Worm (Caenorhabditis elegans): ENCODE data around the gene K06H6.4.

ce11 chrV:599783-600182 lies 20.7 kb downstream of the K06H6.4 start:
- TF ChIP-seq nhr-76 (tag; optimal IDR thresholded peaks at IDR 0.05) (no peak), zag-1 (tag; optimal IDR thresholded peaks at IDR 0.05) (no peak), nhr-237 (tag; optimal IDR thresholded peaks at IDR 0.05) (no peak), egl-27 (tag; optimal IDR thresholded peaks at IDR 0.05) (no peak), aly-2 (tag; optimal IDR thresholded peaks at IDR 0.05) (no peak)

All from whole organism, L3 larva.